Worm (Caenorhabditis elegans) whole organism, L4/young adult: Measurements from ENCODE around the gene Y48B6A.5.

Source experiments
- W03F9.2 ChIP-seq: fragments of 150-350 bp; optimal IDR thresholded peaks from 2 replicates; lab custom pipeline; 2014; ENCODE audit warnings: missing biosample characterization, missing genetic modification characterization
- dao-5 ChIP-seq: sonication (generic microtip); optimal IDR thresholded peaks from 2 replicates; lab custom pipeline; 2016; ENCODE audit warnings: missing genotype, missing genetic modification characterization, moderate library complexity, missing compliant biosample characterization
- him-1 ChIP-seq: sonication (generic microtip); optimal IDR thresholded peaks from 2 replicates; lab custom pipeline; 2016; ENCODE audit warnings: missing genotype, missing genetic modification reagents, missing genetic modification characterization, missing compliant biosample characterization

DNA sequence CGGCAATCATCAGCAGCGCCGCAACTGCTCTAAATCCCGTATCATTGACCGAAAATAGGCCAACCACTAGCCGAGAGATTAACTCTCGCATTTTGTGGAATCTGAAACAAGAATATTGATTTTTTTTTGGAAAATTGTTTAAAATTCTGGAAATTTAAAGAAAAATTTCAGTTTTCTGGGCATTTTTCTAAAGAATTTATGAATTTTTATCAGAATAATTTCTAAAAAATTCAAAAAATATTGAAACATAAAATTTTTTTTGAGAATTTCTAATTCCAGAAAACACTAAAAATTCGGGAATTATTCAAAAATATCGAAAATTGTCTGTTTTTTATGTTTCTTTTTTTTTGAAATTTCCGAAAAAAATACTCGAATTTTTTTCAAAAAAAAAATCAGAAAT, 42.3 kb downstream of the Y48B6A.5 start, which contains the start of gene algn-3:
- TF ChIP-seq him-1 (tag; lab: Kevin White, UChicago) (no peak), W03F9.2 (no peak), dao-5 (tag; lab: Kevin White, UChicago) (no peak)
